Fruit fly (Drosophila melanogaster) whole organism, embryonic: ENCODE results near the gene kis.

Experiments
- Antp ChIP-seq: fragments of 200-800 bp; sonication (Bioruptor generic); optimal IDR thresholded peaks from 3 replicates; lab custom pipeline; 2016; ENCODE audit warnings: missing biosample characterization, missing genetic modification characterization
- B-H2 ChIP-seq: fragments of 200-800 bp; sonication (Bioruptor generic); optimal IDR thresholded peaks from 2 replicates; lab custom pipeline; 2018; ENCODE audit warnings: missing biosample characterization, mild to moderate bottlenecking, missing genetic modification characterization
- C15 ChIP-seq: fragments of 200-800 bp; sonication (Bioruptor generic); IDR thresholded peaks from 3 replicates; pipeline ENCODE4 v1.3.6; 2022; ENCODE audit warnings: missing biosample characterization, missing genetic modification characterization
- CG10654 ChIP-seq: fragments of 200-800 bp; sonication (Bioruptor generic); optimal IDR thresholded peaks from 2 replicates; lab custom pipeline; 2016; ENCODE audit warnings: missing biosample characterization, missing genetic modification characterization
- CG12155 ChIP-seq: fragments of 200-800 bp; sonication (Bioruptor generic); optimal IDR thresholded peaks from 3 replicates; lab custom pipeline; 2016; ENCODE audit warnings: missing biosample characterization, missing genetic modification characterization
- CG13894 ChIP-seq: fragments of 200-800 bp; sonication (Bioruptor generic); optimal IDR thresholded peaks from 3 replicates; lab custom pipeline; 2018; ENCODE audit warnings: missing biosample characterization, mild to moderate bottlenecking, missing genetic modification characterization, moderate library complexity
- CG14667 ChIP-seq: fragments of 200-800 bp; sonication (Bioruptor generic); IDR thresholded peaks from 2 replicates; pipeline ENCODE4 v1.3.6; 2022; ENCODE audit warnings: missing biosample characterization, missing genetic modification characterization
- CG14965 ChIP-seq: fragments of 200-800 bp; sonication (Bioruptor generic); optimal IDR thresholded peaks from 2 replicates; lab custom pipeline; 2016; ENCODE audit warnings: missing biosample characterization, missing genetic modification characterization, borderline replicate concordance
- CG15073 ChIP-seq: fragments of 200-800 bp; sonication (Bioruptor generic); optimal IDR thresholded peaks from 2 replicates; lab custom pipeline; 2016; ENCODE audit warnings: missing biosample characterization, missing genetic modification characterization
- CG17186 ChIP-seq: fragments of 200-800 bp; sonication (Bioruptor generic); optimal IDR thresholded peaks from 3 replicates; lab custom pipeline; 2017; ENCODE audit warnings: missing biosample characterization, missing genetic modification reagents, missing genetic modification characterization
- CG17328 ChIP-seq: fragments of 200-800 bp; sonication (Bioruptor generic); IDR thresholded peaks from 2 replicates; pipeline ENCODE4 v1.3.6; 2022; ENCODE audit warnings: missing biosample characterization, missing genetic modification characterization
- CG2678 ChIP-seq: fragments of 200-800 bp; sonication (Bioruptor generic); optimal IDR thresholded peaks from 3 replicates; lab custom pipeline; 2019; ENCODE audit warnings: missing biosample characterization, mild to moderate bottlenecking, missing genetic modification characterization, moderate library complexity
- CG31388 ChIP-seq: fragments of 200-800 bp; sonication (Bioruptor generic); optimal IDR thresholded peaks from 2 replicates; lab custom pipeline; 2016; ENCODE audit warnings: missing biosample characterization, missing genetic modification characterization
- CG4328 ChIP-seq: fragments of 200-800 bp; sonication (Bioruptor generic); optimal IDR thresholded peaks from 3 replicates; lab custom pipeline; 2017; ENCODE audit warnings: missing biosample characterization, missing genetic modification reagents, missing genetic modification characterization
- CG43689 ChIP-seq: fragments of 200-800 bp; sonication (Bioruptor generic); IDR thresholded peaks from 2 replicates; pipeline ENCODE4 v1.3.6; 2022; ENCODE audit warnings: missing biosample characterization, missing genetic modification characterization
- CG6689 ChIP-seq: fragments of 200-800 bp; sonication (Bioruptor generic); IDR thresholded peaks from 2 replicates; pipeline ENCODE4 v1.3.6; 2022; ENCODE audit warnings: missing biosample characterization, missing genetic modification characterization
- CG6854 ChIP-seq: fragments of 200-800 bp; sonication (Bioruptor generic); optimal IDR thresholded peaks from 3 replicates; lab custom pipeline; 2017; ENCODE audit warnings: missing biosample characterization, mild to moderate bottlenecking, missing genetic modification characterization
- Camta ChIP-seq: fragments of 200-800 bp; sonication (Bioruptor generic); optimal IDR thresholded peaks from 2 replicates; lab custom pipeline; 2016; ENCODE audit warnings: missing biosample characterization, missing genetic modification characterization
- Chrac-16 ChIP-seq: fragments of 200-800 bp; sonication (Bioruptor generic); optimal IDR thresholded peaks from 3 replicates; lab custom pipeline; 2016; ENCODE audit warnings: missing biosample characterization, missing genetic modification characterization
- Dad ChIP-seq: fragments of 200-800 bp; sonication (Bioruptor generic); optimal IDR thresholded peaks from 3 replicates; lab custom pipeline; 2016; ENCODE audit warnings: missing biosample characterization, missing genetic modification characterization
- Doc2 ChIP-seq: fragments of 200-800 bp; sonication (Bioruptor generic); IDR thresholded peaks from 2 replicates; pipeline ENCODE4 v1.3.6; 2022; ENCODE audit warnings: missing biosample characterization, missing genetic modification characterization
- Elba2 ChIP-seq: fragments of 200-800 bp; sonication (Bioruptor generic); optimal IDR thresholded peaks from 3 replicates; lab custom pipeline; 2016; ENCODE audit warnings: missing biosample characterization, missing genetic modification characterization
- Fer3 ChIP-seq: fragments of 200-800 bp; sonication (Bioruptor generic); optimal IDR thresholded peaks from 2 replicates; lab custom pipeline; 2018; ENCODE audit warnings: missing biosample characterization, mild to moderate bottlenecking, missing genetic modification characterization, moderate library complexity
- HLH3B ChIP-seq: fragments of 200-800 bp; sonication (Bioruptor generic); IDR thresholded peaks from 2 replicates; pipeline ENCODE4 v1.3.6; 2022; ENCODE audit warnings: missing biosample characterization, missing genetic modification characterization
- Hmr ChIP-seq: fragments of 200-800 bp; sonication (Bioruptor generic); optimal IDR thresholded peaks from 3 replicates; lab custom pipeline; 2017; ENCODE audit warnings: mild to moderate bottlenecking, missing biosample characterization, missing genetic modification reagents, missing genetic modification characterization
- Hr39 ChIP-seq: fragments of >200 bp; optimal IDR thresholded peaks from 2 replicates; lab custom pipeline; 2017
- Nf-YA ChIP-seq: fragments of 200-800 bp; sonication (Bioruptor generic); IDR thresholded peaks from 2 replicates; pipeline ENCODE4 v1.3.6; 2022; ENCODE audit warnings: missing biosample characterization, missing genetic modification characterization
- Nf-YC ChIP-seq: fragments of 200-800 bp; optimal IDR thresholded peaks from 3 replicates; lab custom pipeline; 2019; ENCODE audit warnings: missing biosample characterization, mild to moderate bottlenecking, missing genetic modification characterization, moderate library complexity
- Stat92E ChIP-seq, 3 experiments: fragments of >200 bp in 2 of 3; fragments of 200-800 bp in 1 of 3; sonication (Bioruptor generic) in 1 of 3; optimal IDR thresholded peaks; 2 replicates each; lab custom pipeline; 2017 to 2019; ENCODE audit warnings: missing biosample characterization in 3 of 3, missing genetic modification characterization in 3 of 3, mild to moderate bottlenecking in 1 of 3, moderate library complexity in 1 of 3
- Xbp1 ChIP-seq: fragments of 200-800 bp; sonication (Bioruptor generic); optimal IDR thresholded peaks from 3 replicates; lab custom pipeline; 2016; ENCODE audit warnings: missing biosample characterization, mild to moderate bottlenecking, missing genetic modification characterization
- Xrp1 ChIP-seq: fragments of 200-800 bp; sonication (Bioruptor generic); IDR thresholded peaks from 2 replicates; pipeline ENCODE4 v1.3.6; 2022; ENCODE audit warnings: missing biosample characterization, missing genetic modification characterization
- al ChIP-seq: fragments of 200-800 bp; sonication (Bioruptor generic); IDR thresholded peaks from 2 replicates; pipeline ENCODE4 v1.3.6; 2022; ENCODE audit warnings: missing biosample characterization, missing genetic modification characterization
- aop ChIP-seq: fragments of 200-800 bp; sonication (Bioruptor generic); IDR thresholded peaks from 2 replicates; pipeline ENCODE4 v1.3.6; 2022; ENCODE audit warnings: missing biosample characterization, missing genetic modification characterization
- ash1 ChIP-seq: fragments of 200-800 bp; sonication (Bioruptor generic); optimal IDR thresholded peaks from 2 replicates; lab custom pipeline; 2018; ENCODE audit warnings: missing biosample characterization, mild to moderate bottlenecking, missing genetic modification characterization
- bowl ChIP-seq: fragments of 200-800 bp; sonication (Bioruptor generic); IDR thresholded peaks from 2 replicates; pipeline ENCODE4 v1.3.6; 2022; ENCODE audit warnings: missing biosample characterization, missing genetic modification characterization
- corto ChIP-seq: fragments of 200-800 bp; sonication (Bioruptor generic); optimal IDR thresholded peaks from 2 replicates; lab custom pipeline; 2016; ENCODE audit warnings: missing biosample characterization, mild to moderate bottlenecking, missing genetic modification characterization, moderate library complexity
- ftz-f1 ChIP-seq: fragments of 200-800 bp; sonication (Bioruptor generic); optimal IDR thresholded peaks from 2 replicates; lab custom pipeline; 2016; ENCODE audit warnings: missing biosample characterization, missing genetic modification characterization
- gro ChIP-seq: fragments of 200-800 bp; sonication (Bioruptor generic); optimal IDR thresholded peaks from 2 replicates; lab custom pipeline; 2016; ENCODE audit warnings: missing biosample characterization, missing genetic modification characterization
- ham ChIP-seq: fragments of 200-800 bp; sonication (Bioruptor generic); IDR thresholded peaks from 2 replicates; pipeline ENCODE4 v1.3.6; 2022; ENCODE audit warnings: missing biosample characterization, missing genetic modification characterization
- hb ChIP-seq: fragments of 200-800 bp; sonication (Bioruptor generic); IDR thresholded peaks from 3 replicates; pipeline ENCODE4 v1.3.6; 2022; ENCODE audit warnings: missing biosample characterization, missing genetic modification characterization; ENCODE audit not compliant: partially characterized antibody
- ken ChIP-seq: fragments of 200-800 bp; sonication (Bioruptor generic); IDR thresholded peaks from 3 replicates; pipeline ENCODE4 v1.3.6; 2022; ENCODE audit warnings: missing biosample characterization, missing genetic modification characterization
- kni ChIP-seq: fragments of 200-800 bp; sonication (Bioruptor generic); optimal IDR thresholded peaks from 3 replicates; lab custom pipeline; 2017; ENCODE audit warnings: mild to moderate bottlenecking, missing biosample characterization, missing genetic modification reagents, missing genetic modification characterization
- lmd ChIP-seq: fragments of 200-800 bp; sonication (Bioruptor generic); IDR thresholded peaks from 2 replicates; pipeline ENCODE4 v1.3.6; 2022; ENCODE audit warnings: missing biosample characterization, missing genetic modification characterization
- nerfin-1 ChIP-seq: fragments of 200-800 bp; sonication (Bioruptor generic); optimal IDR thresholded peaks from 3 replicates; lab custom pipeline; 2019; ENCODE audit warnings: missing biosample characterization, mild to moderate bottlenecking, missing genetic modification characterization, moderate library complexity
- nerfin-2 ChIP-seq: fragments of 200-800 bp; sonication (Bioruptor generic); IDR thresholded peaks from 2 replicates; pipeline ENCODE4 v1.3.6; 2022; ENCODE audit warnings: missing biosample characterization, missing genetic modification characterization; ENCODE audit not compliant: partially characterized antibody
- pfk ChIP-seq: fragments of 200-800 bp; sonication (Bioruptor generic); optimal IDR thresholded peaks from 2 replicates; lab custom pipeline; 2018; ENCODE audit warnings: missing biosample characterization, mild to moderate bottlenecking, missing genetic modification characterization, moderate library complexity
- row ChIP-seq: fragments of 200-800 bp; sonication (Bioruptor generic); IDR thresholded peaks from 3 replicates; pipeline ENCODE4 v1.3.6; 2022; ENCODE audit warnings: missing biosample characterization, missing genetic modification characterization
- schlank ChIP-seq: fragments of 200-800 bp; sonication (Bioruptor generic); optimal IDR thresholded peaks from 2 replicates; lab custom pipeline; 2018; ENCODE audit warnings: missing biosample characterization, mild to moderate bottlenecking, missing genetic modification characterization
- shn ChIP-seq: fragments of 200-800 bp; sonication (Bioruptor generic); optimal IDR thresholded peaks from 3 replicates; lab custom pipeline; 2016; ENCODE audit warnings: missing biosample characterization, missing genetic modification characterization
- sug ChIP-seq: fragments of 200-800 bp; optimal IDR thresholded peaks from 2 replicates; lab custom pipeline; 2019; ENCODE audit warnings: missing biosample characterization, mild to moderate bottlenecking, missing genetic modification characterization, moderate library complexity
- tgo ChIP-seq: fragments of 200-800 bp; sonication (Bioruptor generic); IDR thresholded peaks from 3 replicates; pipeline ENCODE4 v1.3.6; 2022; ENCODE audit warnings: missing biosample characterization, missing genetic modification characterization
- wor ChIP-seq: fragments of 200-800 bp; sonication (Bioruptor generic); IDR thresholded peaks from 2 replicates; pipeline ENCODE4 v1.3.6; 2022; ENCODE audit warnings: missing biosample characterization, missing genetic modification characterization

The kis gene

DNA sequence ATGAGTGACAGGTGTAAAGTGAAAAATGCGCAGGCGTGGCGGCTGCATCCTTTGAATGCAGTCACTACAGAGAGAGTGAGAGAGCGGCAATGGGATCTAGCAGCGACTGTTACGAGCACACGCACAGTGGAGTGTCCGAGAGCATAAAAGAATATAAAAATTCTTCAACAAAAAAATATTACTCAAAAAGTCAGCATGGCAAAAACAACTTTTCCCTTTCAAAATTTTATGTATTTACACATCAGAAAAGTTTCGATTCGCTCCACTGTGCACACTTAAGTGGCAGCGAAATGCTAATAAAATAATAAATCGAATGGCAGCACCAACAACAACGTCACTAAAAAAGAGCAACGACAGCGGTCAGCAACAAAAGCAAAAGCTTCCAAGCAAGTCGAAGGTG lies 27.3 kb downstream of the kis start (continued):
- TF ChIP-seq corto, result peak; percentile 77
- no peak for TF ChIP-seq hb
- peak; percentile 89 for TF ChIP-seq wor
- TF ChIP-seq gro, result peak; percentile 40
- TF ChIP-seq CG4328, result no peak
- peak; percentile 8; the same call in 1 of the 2 replicates for TF ChIP-seq Doc2 (GFP tag; lab: Robert Waterston, UW)
- peak; percentile 96 for TF ChIP-seq Xrp1
- peak; percentile 87 for TF ChIP-seq row (GFP tag; lab: Robert Waterston, UW)
- peak; percentile 84 for TF ChIP-seq Chrac-16 (GFP tag; lab: Kevin White, UChicago)
- TF ChIP-seq CG43689 (GFP tag; lab: Robert Waterston, UW), result peak; percentile 79
- TF ChIP-seq nerfin-2 (GFP tag; lab: Robert Waterston, UW), result no peak
- peak; percentile 82 for TF ChIP-seq lmd (GFP tag; lab: Robert Waterston, UW)
- TF ChIP-seq aop (GFP tag; lab: Robert Waterston, UW), result peak; percentile 73; the same call in 1 of the 2 replicates
- TF ChIP-seq shn, result peak; percentile 74
- TF ChIP-seq C15 (GFP tag; lab: Robert Waterston, UW), result peak; percentile 21; the same call in 1 of the 3 replicates
- peak; percentile 78 for TF ChIP-seq bowl (GFP tag; lab: Robert Waterston, UW)
- TF ChIP-seq CG2678 (tag; lab: Kevin White, UChicago), result peak; percentile 78
- peak; percentile 85 for TF ChIP-seq Antp (GFP tag; lab: Kevin White, UChicago)
- TF ChIP-seq ash1 (GFP tag; lab: Kevin White, UChicago), result no peak
- TF ChIP-seq nerfin-1 (tag; lab: Kevin White, UChicago), result no peak
- no peak for TF ChIP-seq Elba2
- peak; percentile 74 for TF ChIP-seq CG31388 (GFP tag; lab: Kevin White, UChicago)
- peak; percentile 71 for TF ChIP-seq CG12155 (GFP tag; lab: Kevin White, UChicago)
- TF ChIP-seq ken (GFP tag; lab: Robert Waterston, UW), result peak; percentile 90
- no peak for TF ChIP-seq Nf-YC (tag; lab: Kevin White, UChicago)
- TF ChIP-seq ftz-f1 (GFP tag; lab: Kevin White, UChicago), result no peak
- peak; percentile 53 for TF ChIP-seq al (GFP tag; lab: Robert Waterston, UW)
- no peak for TF ChIP-seq CG13894 (tag; lab: Kevin White, UChicago)
- no peak for TF ChIP-seq B-H2 (GFP tag; lab: Kevin White, UChicago)
- TF ChIP-seq Xbp1 (GFP tag; lab: Kevin White, UChicago), result peak; percentile 88
- peak; percentile 11 for TF ChIP-seq schlank (tag; lab: Kevin White, UChicago)
- peak; percentile 95 for TF ChIP-seq CG17328 (GFP tag; lab: Robert Waterston, UW)
- TF ChIP-seq pfk (GFP tag; lab: Kevin White, UChicago), result no peak
- no peak for TF ChIP-seq Hr39 (lab: Kevin White, UChicago)
- TF ChIP-seq CG6689, result peak; percentile 93
- TF ChIP-seq CG15073 (GFP tag; lab: Kevin White, UChicago), result peak; percentile 70
- peak; percentile 79 for TF ChIP-seq Nf-YA (GFP tag; lab: Robert Waterston, UW)
- peak in 1 of 3 experiments; percentile 68 for TF ChIP-seq Stat92E (GFP tag; optimal IDR thresholded peaks at IDR 0.05; lab: Kevin White, UChicago)
- TF ChIP-seq Dad (GFP tag; lab: Kevin White, UChicago), result peak; percentile 91
- TF ChIP-seq CG6854 (GFP tag; lab: Kevin White, UChicago), result no peak
- peak; percentile 40 for TF ChIP-seq CG14965 (GFP tag; lab: Kevin White, UChicago)
- TF ChIP-seq Fer3 (tag; lab: Kevin White, UChicago), result peak; percentile 66
- TF ChIP-seq HLH3B, result peak; percentile 91
- no peak for TF ChIP-seq kni (GFP tag; lab: Kevin White, UChicago)
- TF ChIP-seq CG10654 (GFP tag; lab: Kevin White, UChicago), result peak; percentile 77
- TF ChIP-seq ham (GFP tag; lab: Robert Waterston, UW), result peak; percentile 37; the same call in 1 of the 2 replicates
- peak; percentile 72 for TF ChIP-seq Hmr (GFP tag; lab: Kevin White, UChicago)
- peak; percentile 85 for TF ChIP-seq tgo (GFP tag; lab: Robert Waterston, UW)
- no peak for TF ChIP-seq sug (tag; lab: Kevin White, UChicago)
- peak; percentile 85 for TF ChIP-seq Camta
- peak; percentile 84 for TF ChIP-seq CG14667
- no peak for TF ChIP-seq CG17186 (GFP tag; lab: Kevin White, UChicago)
